Worm (Caenorhabditis elegans) whole organism, L4/young adult: ENCODE data around the gene frm-3.
A peak's percentile ranks its signal among the peaks of the same experiment; 100 is the strongest.

Experiments
- W03F9.2 ChIP-seq: fragments of 150-350 bp; optimal IDR thresholded peaks from 2 replicates; lab custom pipeline; 2014; ENCODE audit warnings: missing biosample characterization, missing genetic modification characterization
- dao-5 ChIP-seq: sonication (generic microtip); optimal IDR thresholded peaks from 2 replicates; lab custom pipeline; 2016; ENCODE audit warnings: missing genotype, missing genetic modification characterization, moderate library complexity, missing compliant biosample characterization
- him-1 ChIP-seq: sonication (generic microtip); optimal IDR thresholded peaks from 2 replicates; lab custom pipeline; 2016; ENCODE audit warnings: missing genotype, missing genetic modification reagents, missing genetic modification characterization, missing compliant biosample characterization

frm-3 gene

ce11 chrX:11592539-11592938 lies 20.2 kb downstream of the frm-3 start:
- no peak for TF ChIP-seq him-1 (tag; lab: Kevin White, UChicago)
- no peak for TF ChIP-seq dao-5 (tag; lab: Kevin White, UChicago)
- no peak for TF ChIP-seq W03F9.2

DNA sequence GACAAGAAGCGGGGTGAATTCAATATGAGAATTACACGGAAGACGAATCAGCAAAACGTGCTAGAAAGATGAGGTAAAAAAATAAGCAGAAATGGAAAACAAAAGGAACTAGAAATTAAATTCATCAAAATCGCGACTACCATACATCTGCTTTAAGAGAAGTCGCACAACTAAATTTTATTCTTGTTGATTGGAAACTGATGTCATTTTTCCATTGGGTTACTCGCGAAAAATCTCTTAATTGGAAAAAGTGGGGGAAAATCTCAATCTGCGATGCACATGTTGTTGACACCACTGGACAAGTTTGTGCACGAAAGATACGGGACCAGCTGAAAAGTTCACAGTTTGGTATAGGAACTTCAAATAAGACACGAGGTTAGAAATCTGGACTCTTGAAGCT lies 24.6 kb downstream of the frm-3 start:
- no peak for TF ChIP-seq dao-5 (tag; lab: Kevin White, UChicago)
- no peak for TF ChIP-seq W03F9.2
- TF ChIP-seq him-1 (tag; lab: Kevin White, UChicago): no peak

DNA sequence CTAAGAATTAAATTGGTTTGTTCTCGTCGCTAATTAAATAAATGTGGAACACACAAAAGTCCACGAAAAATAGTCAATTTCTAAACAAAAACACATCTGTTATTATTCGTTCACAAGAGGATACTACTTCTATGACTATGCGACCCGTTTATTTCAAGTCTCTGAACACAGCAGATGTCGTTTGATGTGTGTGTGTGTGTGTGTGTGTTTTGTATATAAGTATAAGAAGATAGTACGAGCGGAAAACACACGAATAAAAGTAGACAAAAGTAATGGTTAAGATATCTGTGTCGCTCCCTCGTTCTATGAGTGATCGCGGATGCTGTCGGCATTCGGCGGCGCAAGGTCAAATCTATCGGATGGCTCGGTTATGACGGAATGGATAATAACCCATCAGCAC lies 26.5 kb downstream of the frm-3 start:
- no peak for TF ChIP-seq him-1 (tag; lab: Kevin White, UChicago)

DNA sequence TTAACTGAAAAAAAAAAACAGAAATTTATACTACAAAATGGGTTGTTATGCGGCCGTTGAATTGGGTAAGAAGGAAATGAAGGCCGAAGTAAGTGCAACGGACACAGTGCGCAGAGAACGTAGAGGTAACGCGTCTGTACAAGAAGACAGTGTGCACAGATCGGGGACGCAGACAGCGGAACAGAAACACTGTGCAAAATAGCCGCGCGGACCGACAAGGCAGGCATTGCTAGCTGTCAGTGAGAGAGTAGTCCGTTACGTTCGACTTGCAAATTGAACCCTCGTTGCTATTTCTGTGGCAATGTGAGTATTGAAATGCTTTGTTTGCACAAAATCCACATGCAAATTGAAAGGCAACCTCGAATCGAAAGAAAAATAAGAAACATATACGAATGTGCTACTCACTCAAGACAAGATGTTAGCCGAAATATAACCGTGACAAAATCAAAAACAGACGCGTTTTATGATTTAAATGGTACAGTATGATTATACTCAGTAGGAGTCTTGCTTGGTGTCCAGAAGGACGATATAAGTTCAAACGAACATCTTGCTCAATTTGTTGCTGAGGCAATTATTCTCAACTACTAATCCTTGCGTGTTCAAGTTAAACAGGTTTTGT lies 28.3 kb downstream of the frm-3 start:
- TF ChIP-seq him-1 (tag; lab: Kevin White, UChicago): no peak
- no peak for TF ChIP-seq dao-5 (tag; lab: Kevin White, UChicago)
- TF ChIP-seq W03F9.2: no peak

- TF ChIP-seq him-1 (tag; lab: Kevin White, UChicago) (peak; percentile 7), dao-5 (tag; lab: Kevin White, UChicago) (no peak)
These were observed 31.2 kb downstream of the frm-3 start for ce11 chrX:11603234-11604108.

- no peak for TF ChIP-seq him-1 (tag; lab: Kevin White, UChicago)
- TF ChIP-seq W03F9.2: no peak
- no peak for TF ChIP-seq dao-5 (tag; lab: Kevin White, UChicago)
These were observed 33.0 kb downstream of the frm-3 start, which contains the start of gene ftt-2 for ce11 chrX:11605214-11605765. TSS of gene ftt-2 (minus strand) at chrX:11605419.

DNA sequence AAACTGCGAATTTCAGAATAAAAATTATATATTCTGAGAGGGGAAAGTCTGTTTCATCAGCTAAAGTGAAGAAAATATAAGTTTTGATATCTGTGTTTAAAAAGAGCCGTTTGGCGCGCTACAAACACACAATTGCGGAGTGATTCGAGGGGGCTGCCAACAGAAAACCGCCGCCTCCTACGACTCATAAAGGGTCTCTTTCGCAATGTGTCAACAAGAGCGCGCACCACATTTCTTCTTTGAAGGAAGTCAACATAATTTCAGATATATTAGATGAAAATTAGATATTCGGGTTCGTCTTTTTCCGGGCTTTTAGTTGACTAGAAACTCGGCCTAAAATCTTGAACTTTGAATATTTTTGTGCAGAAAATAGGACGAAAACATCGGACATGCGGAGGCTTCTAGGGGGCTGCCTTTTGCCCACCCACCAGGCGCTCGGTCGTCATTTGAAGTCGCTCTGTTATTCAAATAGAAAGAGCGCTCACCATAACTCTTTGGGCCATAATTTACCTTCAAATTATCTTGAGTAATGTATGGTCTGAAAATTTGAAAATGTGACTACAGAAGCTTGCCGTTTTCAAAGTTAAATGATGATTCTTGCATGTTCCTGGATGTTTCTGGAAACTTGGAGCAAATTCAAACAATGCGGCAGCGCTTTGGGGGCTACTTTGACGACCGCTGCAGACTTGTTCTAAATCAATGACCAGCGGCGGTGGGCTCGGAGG lies 33.6 kb downstream of the frm-3 start:
- TF ChIP-seq him-1 (tag; lab: Kevin White, UChicago): peak; percentile 98
- TF ChIP-seq dao-5 (tag; lab: Kevin White, UChicago): no peak
- peak; percentile 75 for TF ChIP-seq W03F9.2

- TF ChIP-seq W03F9.2 (no peak), dao-5 (tag; lab: Kevin White, UChicago) (no peak), him-1 (tag; lab: Kevin White, UChicago) (no peak)
These were observed 34.7 kb downstream of the frm-3 start for ce11 chrX:11606815-11607499.

DNA sequence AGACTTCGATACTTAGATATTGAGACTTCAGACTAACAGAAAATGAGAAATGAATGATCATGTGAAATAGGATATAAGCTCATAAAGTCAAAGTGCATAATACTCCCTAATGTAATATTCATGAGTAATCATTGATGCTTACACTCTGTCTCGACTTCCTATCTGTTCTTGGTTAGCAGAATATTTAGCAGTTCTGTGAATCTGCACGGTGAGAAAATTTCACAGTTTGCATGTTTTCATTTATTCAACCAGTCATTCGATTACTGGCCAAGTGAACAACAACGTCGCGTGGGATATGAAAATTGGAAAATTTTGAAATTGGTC lies 35.2 kb downstream of the frm-3 start:
- TF ChIP-seq him-1 (tag; lab: Kevin White, UChicago) (no peak), dao-5 (tag; lab: Kevin White, UChicago) (no peak), W03F9.2 (no peak)

DNA sequence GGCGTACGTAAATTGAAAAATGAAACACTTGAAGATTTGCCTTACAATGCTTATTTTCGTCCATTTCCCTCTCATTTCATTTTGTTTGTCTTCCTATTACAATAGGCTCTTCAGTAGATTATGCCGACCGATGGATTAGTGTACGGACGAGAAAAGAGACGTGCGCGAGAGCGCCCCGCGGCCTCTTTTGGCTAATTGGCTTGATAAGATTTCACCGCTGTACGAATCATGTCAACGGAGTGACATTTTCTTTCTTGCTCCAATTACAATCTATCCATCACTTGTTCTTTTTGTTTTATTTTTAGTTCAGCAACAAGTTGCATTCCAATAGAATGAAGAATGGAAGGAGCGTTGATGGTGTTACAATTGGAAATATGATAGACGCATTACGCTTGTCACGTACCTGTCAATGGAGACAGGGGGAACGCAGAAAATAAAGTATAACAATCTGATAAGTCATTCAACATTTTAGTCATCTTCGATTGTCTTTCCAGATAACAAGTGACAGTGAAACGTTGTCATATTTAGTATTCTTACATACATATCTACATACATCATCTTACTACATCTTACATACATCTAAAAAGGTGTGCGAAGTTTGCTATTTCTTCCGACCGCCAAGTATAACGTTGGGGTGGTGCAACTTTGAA lies 35.9 kb downstream of the frm-3 start:
- TF ChIP-seq him-1 (tag; lab: Kevin White, UChicago) (no peak), dao-5 (tag; lab: Kevin White, UChicago) (no peak), W03F9.2 (no peak)

ce11 chrX:11617387-11617786 lies 45.1 kb downstream of the frm-3 start, which contains the start of gene F52D10.4:
TSS of gene F52D10.4 (plus strand) at chrX:11617470.
- TF ChIP-seq him-1 (tag; lab: Kevin White, UChicago) (no peak), W03F9.2 (no peak), dao-5 (tag; lab: Kevin White, UChicago) (no peak)

DNA sequence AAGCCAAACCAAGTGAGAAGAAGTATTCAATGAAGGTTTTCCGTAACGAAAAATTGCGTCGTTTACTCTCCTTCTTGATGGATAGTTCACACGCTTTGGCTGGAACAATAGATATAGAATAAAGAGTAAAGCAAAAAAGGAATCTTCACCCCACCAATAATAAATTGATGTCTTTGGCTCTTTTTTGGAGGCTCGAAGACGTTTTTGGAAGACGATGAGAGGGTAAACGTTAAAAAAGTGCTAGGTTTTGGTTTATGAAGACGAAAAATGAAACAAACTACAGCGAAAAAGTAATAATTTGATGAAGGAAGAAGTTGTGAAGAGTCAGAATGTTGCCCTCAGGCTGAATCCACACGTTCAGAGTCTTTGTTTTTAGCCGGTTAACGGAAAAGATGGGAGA lies 49.7 kb downstream of the frm-3 start, which contains the start of gene sto-3:
sto-3 (minus strand) TSS at position 101 of the 400 bp plus-strand sequence.
- no peak for TF ChIP-seq W03F9.2
- TF ChIP-seq him-1 (tag; lab: Kevin White, UChicago): no peak
- no peak for TF ChIP-seq dao-5 (tag; lab: Kevin White, UChicago)

ce11 chrX:11623442-11623841 lies 51.1 kb downstream of the frm-3 start:
- TF ChIP-seq dao-5 (tag; lab: Kevin White, UChicago) (no peak), W03F9.2 (no peak), him-1 (tag; lab: Kevin White, UChicago) (no peak)
